Fruit fly (Drosophila melanogaster): Measurements from ENCODE around the gene rg.

Gene rg

DNA sequence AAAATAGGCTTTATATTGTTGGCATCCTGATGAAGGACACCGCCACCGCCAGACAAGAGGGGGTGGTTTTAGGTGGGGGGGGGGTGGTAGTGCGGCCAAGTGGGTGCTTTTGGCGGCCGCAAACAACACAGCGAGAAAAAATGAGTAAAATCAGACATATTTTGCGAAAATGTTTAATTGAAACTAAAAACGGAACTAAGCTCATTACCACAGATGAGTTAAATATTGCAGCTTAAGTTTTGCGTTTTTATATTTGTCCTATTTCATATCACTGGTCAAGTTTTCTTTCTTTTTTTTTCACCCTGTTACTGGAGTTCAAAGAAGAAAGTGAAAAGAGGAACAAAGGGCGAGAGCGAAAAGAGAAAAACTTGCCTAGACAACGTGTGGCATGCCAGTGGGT is 8.4 kb downstream of the rg start (continued):
- TF ChIP-seq chif (GFP tag; optimal IDR thresholded peaks at IDR 0.05) (peak; percentile 54 to 64), Dfd (GFP tag; optimal IDR thresholded peaks at IDR 0.05) (no peak), Scr (GFP tag; IDR thresholded peaks at IDR 0.05; ENCODE audit: partially characterized antibody) (no peak), CG18764 (GFP tag; optimal IDR thresholded peaks at IDR 0.05) (peak; percentile 36), CG1792 (GFP tag; optimal IDR thresholded peaks at IDR 0.05) (peak; percentile 16), CG6272 (GFP tag; IDR thresholded peaks at IDR 0.05) (peak; percentile 60), insv (GFP tag; optimal IDR thresholded peaks at IDR 0.05) (no peak), fd3F (GFP tag; optimal IDR thresholded peaks at IDR 0.05) (peak; percentile 36), CG4707 (GFP tag; optimal IDR thresholded peaks at IDR 0.05) (peak; percentile 10), CG2875 (GFP tag; optimal IDR thresholded peaks at IDR 0.05) (peak; percentile 40), CG17385 (GFP tag; optimal IDR thresholded peaks at IDR 0.05) (peak; percentile 64), ken (GFP tag; IDR thresholded peaks at IDR 0.05) (peak; percentile 59; the same call in 2 of the 3 replicates), Hsf (GFP tag; optimal IDR thresholded peaks at IDR 0.05) (peak; percentile 56), ash1 (GFP tag; optimal IDR thresholded peaks at IDR 0.05) (no peak), Dll (GFP tag; IDR thresholded peaks at IDR 0.05; ENCODE audit: partially characterized antibody) (no peak), Mad (GFP tag; optimal IDR thresholded peaks at IDR 0.05) (peak; percentile 28), scrt (GFP tag; optimal IDR thresholded peaks at IDR 0.05) (peak; percentile 70), CG3281 (GFP tag; optimal IDR thresholded peaks at IDR 0.05) (peak; percentile 69), PHDP (tag; optimal IDR thresholded peaks at IDR 0.05) (peak; percentile 72), pros (GFP tag; optimal IDR thresholded peaks at IDR 0.05) (no peak), BtbVII (GFP tag; optimal IDR thresholded peaks at IDR 0.05) (peak; percentile 67), kni (GFP tag; optimal IDR thresholded peaks at IDR 0.05) (no peak), zen (tag; optimal IDR thresholded peaks at IDR 0.05) (no peak), Sox100B (GFP tag; optimal IDR thresholded peaks at IDR 0.05) (peak; percentile 60), HLHmδ (GFP tag; optimal IDR thresholded peaks at IDR 0.05) (no peak), cato (GFP tag; optimal IDR thresholded peaks at IDR 0.05; ENCODE audit: borderline replicate concordance) (no peak), chn (GFP tag; optimal IDR thresholded peaks at IDR 0.05) (peak; percentile 48), CG18262 (tag; optimal IDR thresholded peaks at IDR 0.05) (peak; percentile 70), nerfin-2 (GFP tag; IDR thresholded peaks at IDR 0.05; ENCODE audit: partially characterized antibody) (no peak), hb (GFP tag; IDR thresholded peaks at IDR 0.05; ENCODE audit: partially characterized antibody) (no peak), NFAT (GFP tag; IDR thresholded peaks at IDR 0.05) (peak; percentile 18; the same call in 1 of the 2 replicates), stwl (tag; optimal IDR thresholded peaks at IDR 0.05) (no peak), da (GFP tag; optimal IDR thresholded peaks at IDR 0.05) (no peak), CG11504 (tag; optimal IDR thresholded peaks at IDR 0.05) (peak; percentile 83), sisA (GFP tag; IDR thresholded peaks at IDR 0.05) (peak; percentile 82), CG6175 (GFP tag; IDR thresholded peaks at IDR 0.05) (peak; percentile 63; the same call in 1 of the 3 replicates), stc (GFP tag; IDR thresholded peaks at IDR 0.05) (peak; percentile 75; the same call in 1 of the 2 replicates), CG3163 (GFP tag; optimal IDR thresholded peaks at IDR 0.05) (peak; percentile 11), CG6654 (GFP tag; optimal IDR thresholded peaks at IDR 0.05) (peak; percentile 40), pzg (GFP tag; optimal IDR thresholded peaks at IDR 0.05) (no peak), MESR4 (GFP tag; optimal IDR thresholded peaks at IDR 0.05) (no peak), pfk (GFP tag; optimal IDR thresholded peaks at IDR 0.05) (no peak), CG11456 (GFP tag; IDR thresholded peaks at IDR 0.05) (peak; percentile 68; the same call in 2 of the 3 replicates), Max (GFP tag; optimal IDR thresholded peaks at IDR 0.05) (no peak), CG2678 (tag; optimal IDR thresholded peaks at IDR 0.05) (peak; percentile 84), peb (GFP tag; IDR thresholded peaks at IDR 0.05) (peak; percentile 32; the same call in 1 of the 2 replicates), CG11093 (GFP tag; IDR thresholded peaks at IDR 0.05) (0 out of 3 replicates have a peak, but pooled peaks have one; percentile 29), CG14710 (tag; optimal IDR thresholded peaks at IDR 0.05) (peak; percentile 50), CG15011 (GFP tag; optimal IDR thresholded peaks at IDR 0.05) (peak; percentile 61), Adf1 (GFP tag; IDR thresholded peaks at IDR 0.05) (no peak)

Data from whole organism, embryonic.